Fruit fly (Drosophila melanogaster) whole organism, pupa: Measurements from ENCODE around the gene Claspin.

ENCODE experiments used
- CG10348 ChIP-seq: fragments of 200-800 bp; sonication (Bioruptor generic); IDR thresholded peaks from 2 replicates; pipeline ENCODE4 v1.3.6; 2022; ENCODE audit warnings: missing biosample characterization, missing genetic modification characterization
- CG15710 ChIP-seq: fragments of 200-800 bp; sonication (Bioruptor generic); optimal IDR thresholded peaks from 2 replicates; lab custom pipeline; 2018; ENCODE audit warnings: missing biosample characterization, mild to moderate bottlenecking, missing genetic modification characterization, moderate library complexity
- CG17806 ChIP-seq: fragments of 200-800 bp; sonication (Bioruptor generic); optimal IDR thresholded peaks from 2 replicates; lab custom pipeline; 2018; ENCODE audit warnings: missing biosample characterization, mild to moderate bottlenecking, missing genetic modification characterization, moderate library complexity
- CG34367 ChIP-seq: fragments of 200-800 bp; sonication (Bioruptor generic); optimal IDR thresholded peaks from 2 replicates; lab custom pipeline; 2018; ENCODE audit warnings: missing biosample characterization, mild to moderate bottlenecking, missing genetic modification characterization
- CG9948 ChIP-seq: fragments of 200-800 bp; sonication (Bioruptor generic); optimal IDR thresholded peaks from 2 replicates; lab custom pipeline; 2018; ENCODE audit warnings: missing biosample characterization, mild to moderate bottlenecking, missing genetic modification characterization, moderate library complexity
- D1 ChIP-seq: fragments of 200-800 bp; sonication (Bioruptor generic); optimal IDR thresholded peaks from 2 replicates; lab custom pipeline; 2018; ENCODE audit warnings: missing biosample characterization, mild to moderate bottlenecking, missing genetic modification characterization, moderate library complexity
- EcR ChIP-seq: fragments of 200-800 bp; sonication (Bioruptor generic); optimal IDR thresholded peaks from 3 replicates; lab custom pipeline; 2019; ENCODE audit warnings: missing biosample characterization, missing genetic modification characterization, mild to moderate bottlenecking, moderate library complexity, missing genetic modification reagents
- Ets98B ChIP-seq: fragments of 200-800 bp; sonication (Bioruptor generic); IDR thresholded peaks from 2 replicates; pipeline ENCODE4 v1.3.6; 2022; ENCODE audit warnings: missing biosample characterization, missing genetic modification characterization
- Pif1B ChIP-seq: fragments of 200-800 bp; sonication (Bioruptor generic); optimal IDR thresholded peaks from 3 replicates; lab custom pipeline; 2016; ENCODE audit warnings: missing biosample characterization, missing genetic modification characterization
- fd96Ca ChIP-seq: fragments of 200-800 bp; sonication (Bioruptor generic); IDR thresholded peaks from 3 replicates; pipeline ENCODE4 v1.3.6; 2022; ENCODE audit warnings: missing biosample characterization, missing genetic modification characterization
- rn ChIP-seq: fragments of 200-800 bp; sonication (Bioruptor generic); IDR thresholded peaks from 2 replicates; pipeline ENCODE4 v1.3.6; 2022; ENCODE audit warnings: missing biosample characterization, missing genetic modification characterization

- no peak for TF ChIP-seq CG17806 (tag; lab: Kevin White, UChicago)
- TF ChIP-seq CG10348 (GFP tag; lab: Robert Waterston, UW), result no peak
- no peak for TF ChIP-seq rn
- TF ChIP-seq CG15710, result no peak
- no peak for TF ChIP-seq fd96Ca (GFP tag; lab: Robert Waterston, UW)
- no peak for TF ChIP-seq D1 (tag; lab: Kevin White, UChicago)
- TF ChIP-seq CG9948, result no peak
- no peak for TF ChIP-seq CG34367 (tag; lab: Kevin White, UChicago)
- no peak for TF ChIP-seq Ets98B (GFP tag; lab: Robert Waterston, UW)
- TF ChIP-seq EcR (GFP tag; lab: Kevin White, UChicago), result peak; percentile 36
- TF ChIP-seq Pif1B (GFP tag; lab: Kevin White, UChicago), result no peak
These were observed 39.4 kb downstream of the Claspin start for dm6 chr3L:4352649-4353048.
